In the genomic region with DNA sequence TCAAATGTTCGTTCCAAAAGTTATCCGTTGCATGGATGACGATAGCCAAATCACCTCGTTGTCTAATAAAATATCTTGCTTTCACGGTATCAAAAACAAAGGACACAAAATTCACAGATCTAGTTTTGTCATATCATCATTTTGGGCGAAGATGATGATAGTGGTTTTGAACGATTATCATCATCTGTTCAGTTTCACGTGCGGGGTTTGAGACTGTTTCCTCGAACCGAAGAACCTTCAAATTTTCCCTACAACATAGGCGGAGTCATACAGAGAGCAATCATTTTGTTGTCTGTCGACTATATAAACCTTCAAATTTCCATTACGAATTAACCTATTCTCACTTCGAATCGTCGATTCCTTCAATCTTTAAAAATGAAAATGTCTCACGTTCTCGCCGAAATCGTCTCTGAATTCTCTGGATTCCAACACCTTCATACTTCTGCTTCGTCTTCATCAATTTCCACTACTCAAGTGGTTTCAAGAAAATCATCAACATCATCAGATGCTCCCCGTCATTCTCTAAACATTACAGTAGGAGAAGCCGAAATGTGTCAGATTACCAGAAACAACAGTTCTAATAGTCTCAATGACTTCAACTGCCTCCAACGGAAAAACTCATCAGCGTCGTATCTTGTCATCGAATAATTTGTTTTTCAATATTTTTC, we compare ENCODE assay signal across 2 worm cellular contexts.
A peak's percentile ranks its signal among the peaks of the same experiment; 100 is the strongest.
TF ChIP-seq lines count a peak whose summit lies in the region.

A gene (plus strand): TSS at position 376 of the 668 bp plus-strand sequence.

TF ChIP-seq in whole organism, L1 larva, 84 proteins besides CTCF, POLR2A, EP300 and RAD21 (continued from another document):
- TF ChIP-seq nhr-84 (tag; optimal IDR thresholded peaks at IDR 0.05; lab: Kevin White, UChicago) (no peak), egl-27 (tag; optimal IDR thresholded peaks at IDR 0.05; lab: Kevin White, UChicago) (no peak), elt-3 (tag; optimal IDR thresholded peaks at IDR 0.05; lab: Kevin White, UChicago) (peak in 3 of 6 experiments; percentile 31 to 88 (median 60)), nhr-71 (tag; optimal IDR thresholded peaks at IDR 0.05; lab: Kevin White, UChicago) (peak; percentile 74), nhr-76 (tag; optimal IDR thresholded peaks at IDR 0.05; lab: Kevin White, UChicago) (no peak), efl-1 (optimal IDR thresholded peaks at IDR 0.05; lab: Kevin White, UChicago) (no peak), efl-1 (GFP tag; optimal IDR thresholded peaks at IDR 0.05 in 1 of 2; lab: Kevin White, UChicago) (peak in 1 of 2 experiments; percentile 91), efl-3 (GFP tag; optimal IDR thresholded peaks at IDR 0.05; lab: Kevin White, UChicago) (no peak), nhr-85 (tag; lab: Kevin White, UChicago) (peak; percentile 90), fkh-4 (tag; optimal IDR thresholded peaks at IDR 0.05; lab: Kevin White, UChicago; ENCODE audit: borderline replicate concordance) (no peak), ceh-88 (GFP tag; IDR thresholded peaks at IDR 0.05; lab: Robert Waterston, UW) (no peak), nhr-12 (tag; optimal IDR thresholded peaks at IDR 0.05; lab: Kevin White, UChicago) (no peak), nhr-20 (tag; optimal IDR thresholded peaks at IDR 0.05; lab: Kevin White, UChicago) (peak; percentile 88), ceh-8 (GFP tag; optimal IDR thresholded peaks at IDR 0.05; lab: Kevin White, UChicago) (no peak), zag-1 (tag; optimal IDR thresholded peaks at IDR 0.05; lab: Kevin White, UChicago) (no peak), zip-4 (GFP tag; optimal IDR thresholded peaks at IDR 0.05; lab: Kevin White, UChicago) (no peak), unc-98 (GFP tag; IDR thresholded peaks at IDR 0.05; lab: Robert Waterston, UW) (no peak), grh-1 (GFP tag; IDR thresholded peaks at IDR 0.05; lab: Robert Waterston, UW) (0 out of 2 replicates have a peak, but pooled peaks have one; percentile 26), C34B4.2 (tag; optimal IDR thresholded peaks at IDR 0.05; lab: Kevin White, UChicago) (no peak), skn-1 (tag; optimal IDR thresholded peaks at IDR 0.05; lab: Kevin White, UChicago) (peak; percentile 87), egl-13 (tag; optimal IDR thresholded peaks at IDR 0.05; lab: Kevin White, UChicago) (no peak), mdl-1 (tag; optimal IDR thresholded peaks at IDR 0.05; lab: Kevin White, UChicago) (peak in 1 of 2 experiments; percentile 64), nhr-28 (tag; optimal IDR thresholded peaks at IDR 0.05; lab: Kevin White, UChicago) (no peak), aha-1 (tag; optimal IDR thresholded peaks at IDR 0.05; lab: Kevin White, UChicago) (no peak), C04F5.9 (tag; optimal IDR thresholded peaks at IDR 0.05; lab: Kevin White, UChicago) (no peak), snu-23 (GFP tag; optimal IDR thresholded peaks at IDR 0.05; lab: Kevin White, UChicago) (peak; percentile 69), mab-9 (GFP tag; IDR thresholded peaks at IDR 0.05; lab: Robert Waterston, UW) (no peak), C16A3.4 (tag; optimal IDR thresholded peaks at IDR 0.05; lab: Kevin White, UChicago) (no peak), fos-1 (tag; optimal IDR thresholded peaks at IDR 0.05; lab: Kevin White, UChicago) (no peak), lin-35 (GFP tag; optimal IDR thresholded peaks at IDR 0.05; lab: Kevin White, UChicago) (peak in 1 of 2 experiments; percentile 26), ceh-90 (tag; optimal IDR thresholded peaks at IDR 0.05; lab: Kevin White, UChicago) (no peak), unc-130 (tag; optimal IDR thresholded peaks at IDR 0.05; lab: Kevin White, UChicago) (peak; percentile 16), unc-62 (GFP tag; optimal IDR thresholded peaks at IDR 0.05; lab: Kevin White, UChicago) (no peak), ztf-11 (tag; optimal IDR thresholded peaks at IDR 0.05; lab: Kevin White, UChicago) (no peak), alr-1 (tag; optimal IDR thresholded peaks at IDR 0.05; lab: Kevin White, UChicago; ENCODE audit: borderline replicate concordance) (no peak), aly-2 (tag; optimal IDR thresholded peaks at IDR 0.05; lab: Kevin White, UChicago) (no peak), hlh-17 (GFP tag; optimal IDR thresholded peaks at IDR 0.05; lab: Kevin White, UChicago; ENCODE audit: borderline replicate concordance) (no peak), irx-1 (tag; optimal IDR thresholded peaks at IDR 0.05; lab: Kevin White, UChicago) (no peak), unc-30 (tag; optimal IDR thresholded peaks at IDR 0.05; lab: Kevin White, UChicago) (no peak), xbp-1 (tag; optimal IDR thresholded peaks at IDR 0.05; lab: Kevin White, UChicago) (no peak), vab-15 (tag; optimal IDR thresholded peaks at IDR 0.05; lab: Kevin White, UChicago) (no peak), sptf-1 (tag; optimal IDR thresholded peaks at IDR 0.05; lab: Kevin White, UChicago) (no peak), ets-5 (GFP tag; IDR thresholded peaks at IDR 0.05; lab: Robert Waterston, UW) (no peak), nhr-77 (tag; optimal IDR thresholded peaks at IDR 0.05; lab: Kevin White, UChicago) (no peak), ceh-63 (GFP tag; optimal IDR thresholded peaks at IDR 0.05; lab: Kevin White, UChicago) (no peak), F16B12.6 (tag; optimal IDR thresholded peaks at IDR 0.05; lab: Kevin White, UChicago) (no peak), sup-37 (GFP tag; optimal IDR thresholded peaks at IDR 0.05; lab: Kevin White, UChicago) (no peak), Y116A8C.19 (tag; optimal IDR thresholded peaks at IDR 0.05; lab: Kevin White, UChicago; ENCODE audit: borderline replicate concordance) (no peak), ama-1 (optimal IDR thresholded peaks at IDR 0.05; lab: Kevin White, UChicago) (no peak), elt-2 (tag; optimal IDR thresholded peaks at IDR 0.05; lab: Kevin White, UChicago) (no peak), snpc-4 (tag; optimal IDR thresholded peaks at IDR 0.05; lab: Kevin White, UChicago) (no peak)

TF ChIP-seq in whole organism, L4 larva, 104 proteins besides CTCF, POLR2A, EP300 and RAD21 (continued from another document):
- TF ChIP-seq gei-8 (GFP tag; optimal IDR thresholded peaks at IDR 0.05; lab: Kevin White, UChicago) (no peak), tag-97 (GFP tag; IDR thresholded peaks at IDR 0.05; lab: Robert Waterston, UW) (no peak), nhr-25 (tag; optimal IDR thresholded peaks at IDR 0.05; lab: Kevin White, UChicago; ENCODE audit: borderline replicate concordance, insufficient read depth) (peak; percentile 72), ceh-32 (tag; optimal IDR thresholded peaks at IDR 0.05; lab: Kevin White, UChicago; ENCODE audit: poor library complexity) (no peak), T26A8.4 (GFP tag; IDR thresholded peaks at IDR 0.05; lab: Robert Waterston, UW) (0 out of 2 replicates have a peak, but pooled peaks have one; percentile 35), madf-9 (GFP tag; conservative IDR thresholded peaks at IDR 0.05; lab: Robert Waterston, UW) (no peak), lir-3 (tag; optimal IDR thresholded peaks at IDR 0.05; lab: Kevin White, UChicago) (no peak), spr-1 (tag; optimal IDR thresholded peaks at IDR 0.05; lab: Kevin White, UChicago) (no peak), lsy-2 (tag; optimal IDR thresholded peaks at IDR 0.05; lab: Kevin White, UChicago) (no peak), T20F7.1 (GFP tag; optimal IDR thresholded peaks at IDR 0.05; lab: Kevin White, UChicago) (no peak), zfp-2 (tag; optimal IDR thresholded peaks at IDR 0.05; lab: Kevin White, UChicago) (no peak), dpl-1 (GFP tag; optimal IDR thresholded peaks at IDR 0.05; lab: Kevin White, UChicago) (no peak), dmd-8 (GFP tag; IDR thresholded peaks at IDR 0.05; lab: Robert Waterston, UW) (no peak), Y75B8A.6 (GFP tag; IDR thresholded peaks at IDR 0.05; lab: Robert Waterston, UW) (no peak), sdz-12 (GFP tag; optimal IDR thresholded peaks at IDR 0.05; lab: Kevin White, UChicago) (no peak), rbr-2 (tag; optimal IDR thresholded peaks at IDR 0.05; lab: Kevin White, UChicago) (no peak), ceh-62 (tag; optimal IDR thresholded peaks at IDR 0.05; lab: Kevin White, UChicago) (no peak), mxl-2 (GFP tag; conservative IDR thresholded peaks at IDR 0.05; lab: Robert Waterston, UW) (no peak), tra-1 (GFP tag; IDR thresholded peaks at IDR 0.05; lab: Robert Waterston, UW) (0 out of 2 replicates have a peak, but pooled peaks have one; percentile 29), daf-8 (GFP tag; IDR thresholded peaks at IDR 0.05; lab: Robert Waterston, UW) (no peak), skn-1 (tag; optimal IDR thresholded peaks at IDR 0.05; lab: Kevin White, UChicago) (no peak), nhr-237 (tag; optimal IDR thresholded peaks at IDR 0.05; lab: Kevin White, UChicago) (no peak), spr-3 (GFP tag; optimal IDR thresholded peaks at IDR 0.05; lab: Kevin White, UChicago) (no peak), zag-1 (tag; optimal IDR thresholded peaks at IDR 0.05; lab: Kevin White, UChicago) (no peak), F26F4.8 (GFP tag; conservative IDR thresholded peaks at IDR 0.05; lab: Robert Waterston, UW) (no peak), ama-1 (optimal IDR thresholded peaks at IDR 0.05; lab: Kevin White, UChicago) (peak; percentile 94), php-3 (GFP tag; IDR thresholded peaks at IDR 0.05; lab: Robert Waterston, UW) (no peak), mxl-3 (GFP tag; optimal IDR thresholded peaks at IDR 0.05; lab: Kevin White, UChicago) (peak; percentile 45), ztf-7 (tag; optimal IDR thresholded peaks at IDR 0.05; lab: Kevin White, UChicago) (no peak), lim-7 (GFP tag; IDR thresholded peaks at IDR 0.05; lab: Robert Waterston, UW) (no peak), D1046.2 (GFP tag; IDR thresholded peaks at IDR 0.05; lab: Robert Waterston, UW) (no peak), mes-2 (tag; optimal IDR thresholded peaks at IDR 0.05; lab: Kevin White, UChicago; ENCODE audit: poor library complexity, severe bottlenecking) (no peak), vab-7 (GFP tag; IDR thresholded peaks at IDR 0.05; lab: Robert Waterston, UW) (no peak), hmg-1.1 (GFP tag; IDR thresholded peaks at IDR 0.05; lab: Robert Waterston, UW) (no peak), madf-5 (GFP tag; IDR thresholded peaks at IDR 0.05; lab: Robert Waterston, UW) (no peak), zip-11 (GFP tag; IDR thresholded peaks at IDR 0.05; lab: Robert Waterston, UW) (no peak), lin-15B (tag; optimal IDR thresholded peaks at IDR 0.05; lab: Kevin White, UChicago) (no peak), hlh-11 (tag; optimal IDR thresholded peaks at IDR 0.05; lab: Kevin White, UChicago) (peak; percentile 71), nhr-6 (tag; optimal IDR thresholded peaks at IDR 0.05; lab: Kevin White, UChicago) (no peak), attf-4 (tag; optimal IDR thresholded peaks at IDR 0.05; lab: Kevin White, UChicago) (no peak), pha-4 (GFP tag; IDR thresholded peaks at IDR 0.05; lab: Robert Waterston, UW) (no peak), pha-4 (tag; optimal IDR thresholded peaks at IDR 0.05; lab: Kevin White, UChicago) (no peak), snpc-4 (tag; optimal IDR thresholded peaks at IDR 0.05; lab: Kevin White, UChicago) (no peak), zfp-3 (GFP tag; conservative IDR thresholded peaks at IDR 0.05; lab: Robert Waterston, UW) (no peak), ceh-20 (GFP tag; IDR thresholded peaks at IDR 0.05; lab: Robert Waterston, UW) (no peak), dve-1 (tag; optimal IDR thresholded peaks at IDR 0.05; lab: Kevin White, UChicago; ENCODE audit: insufficient read depth) (no peak), F10B5.3 (tag; optimal IDR thresholded peaks at IDR 0.05; lab: Kevin White, UChicago) (no peak), Y105C5A.15 (GFP tag; IDR thresholded peaks at IDR 0.05; lab: Robert Waterston, UW) (no peak), arid-1 (GFP tag; conservative IDR thresholded peaks at IDR 0.05; lab: Robert Waterston, UW) (no peak), F49E8.2 (tag; optimal IDR thresholded peaks at IDR 0.05; lab: Kevin White, UChicago; ENCODE audit: borderline replicate concordance) (no peak), mdt-29 (GFP tag; IDR thresholded peaks at IDR 0.05; lab: Robert Waterston, UW) (peak; percentile 75; the same call in 1 of the 2 replicates), fos-1 (tag; optimal IDR thresholded peaks at IDR 0.05; lab: Kevin White, UChicago) (no peak), Y5F2A.4 (GFP tag; optimal IDR thresholded peaks at IDR 0.05; lab: Kevin White, UChicago) (no peak), F44E2.7 (GFP tag; IDR thresholded peaks at IDR 0.05; lab: Robert Waterston, UW) (no peak), R02D3.7 (tag; optimal IDR thresholded peaks at IDR 0.05; lab: Kevin White, UChicago) (no peak), ceh-28 (tag; optimal IDR thresholded peaks at IDR 0.05; lab: Kevin White, UChicago) (no peak), ztf-11 (tag; optimal IDR thresholded peaks at IDR 0.05; lab: Kevin White, UChicago) (no peak), F37D6.2 (tag; optimal IDR thresholded peaks at IDR 0.05; lab: Kevin White, UChicago) (no peak), nhr-111 (GFP tag; optimal IDR thresholded peaks at IDR 0.05; lab: Kevin White, UChicago) (no peak), nhr-48 (tag; optimal IDR thresholded peaks at IDR 0.05; lab: Kevin White, UChicago) (peak; percentile 76), jun-1 (tag; optimal IDR thresholded peaks at IDR 0.05; lab: Kevin White, UChicago) (no peak), nhr-42 (GFP tag; IDR thresholded peaks at IDR 0.05; lab: Robert Waterston, UW) (no peak), ces-1 (GFP tag; optimal IDR thresholded peaks at IDR 0.05; lab: Kevin White, UChicago) (no peak), nhr-77 (tag; optimal IDR thresholded peaks at IDR 0.05; lab: Kevin White, UChicago) (no peak), fkh-10 (GFP tag; optimal IDR thresholded peaks at IDR 0.05; lab: Kevin White, UChicago) (no peak), daf-12 (tag; optimal IDR thresholded peaks at IDR 0.05; lab: Kevin White, UChicago) (no peak), dmd-6 (GFP tag; IDR thresholded peaks at IDR 0.05; lab: Robert Waterston, UW) (peak; percentile 23; the same call in 1 of the 2 replicates), ceh-44 (GFP tag; IDR thresholded peaks at IDR 0.05; lab: Robert Waterston, UW) (no peak), hif-1 (tag; optimal IDR thresholded peaks at IDR 0.05; lab: Kevin White, UChicago) (peak in 1 of 2 experiments; percentile 50), daf-16 (GFP tag; optimal IDR thresholded peaks at IDR 0.05; lab: Kevin White, UChicago) (no peak), daf-16 (tag; optimal IDR thresholded peaks at IDR 0.05; lab: Kevin White, UChicago) (no peak), nhr-76 (tag; optimal IDR thresholded peaks at IDR 0.05; lab: Kevin White, UChicago) (no peak), nhr-11 (tag; optimal IDR thresholded peaks at IDR 0.05; lab: Kevin White, UChicago) (no peak), Y48G9A.11 (GFP tag; IDR thresholded peaks at IDR 0.05; lab: Robert Waterston, UW) (no peak), zip-2 (tag; optimal IDR thresholded peaks at IDR 0.05; lab: Kevin White, UChicago) (no peak), egl-27 (tag; optimal IDR thresholded peaks at IDR 0.05; lab: Kevin White, UChicago) (no peak), lin-1 (GFP tag; IDR thresholded peaks at IDR 0.05; lab: Robert Waterston, UW) (no peak), hlh-30 (tag; optimal IDR thresholded peaks at IDR 0.05; lab: Kevin White, UChicago; ENCODE audit: insufficient read depth) (peak; percentile 65), ZK546.5 (tag; optimal IDR thresholded peaks at IDR 0.05; lab: Kevin White, UChicago) (no peak), cey-2 (tag; optimal IDR thresholded peaks at IDR 0.05; lab: Kevin White, UChicago; ENCODE audit: borderline replicate concordance, insufficient read depth) (no peak), unc-39 (tag; optimal IDR thresholded peaks at IDR 0.05; lab: Kevin White, UChicago) (no peak)
TF ChIP-seq in whole organism, L4 larva: peak in this region for 16.
